Worm (Caenorhabditis elegans) whole organism, L3 larva: ENCODE results near the gene toe-2.

ENCODE experiments used
- R02D3.7 ChIP-seq: fragments of 150-350 bp; optimal IDR thresholded peaks from 2 replicates; lab custom pipeline; 2014; ENCODE audit warnings: missing biosample characterization, missing genetic modification characterization
- ZK546.5 ChIP-seq: sonication (generic microtip); optimal IDR thresholded peaks from 2 replicates; lab custom pipeline; 2017; ENCODE audit warnings: missing biosample characterization, missing genetic modification characterization
- ama-1 ChIP-seq: fragments of 150-350 bp; optimal IDR thresholded peaks from 2 replicates; lab custom pipeline; 2018
- ceh-16 ChIP-seq: sonication (generic microtip); optimal IDR thresholded peaks from 2 replicates; lab custom pipeline; 2017; ENCODE audit warnings: missing biosample characterization, missing genetic modification characterization
- ceh-28 ChIP-seq: fragments of 150-350 bp; optimal IDR thresholded peaks from 2 replicates; lab custom pipeline; 2014; ENCODE audit warnings: missing biosample characterization, missing genetic modification reagents, missing genetic modification characterization
- ceh-9 ChIP-seq: sonication (generic microtip); optimal IDR thresholded peaks from 2 replicates; lab custom pipeline; 2018; ENCODE audit warnings: missing biosample characterization, missing genetic modification characterization
- daf-12 ChIP-seq: fragments of 150-350 bp; optimal IDR thresholded peaks from 2 replicates; lab custom pipeline; 2014; ENCODE audit warnings: missing biosample characterization, missing genetic modification reagents, missing genetic modification characterization
- egl-27 ChIP-seq: sonication (generic microtip); optimal IDR thresholded peaks from 4 replicates; lab custom pipeline; 2017; ENCODE audit warnings: missing biosample characterization, missing genetic modification reagents, missing genetic modification characterization
- elt-1 ChIP-seq: fragments of 150-350 bp; optimal IDR thresholded peaks from 2 replicates; lab custom pipeline; 2014; ENCODE audit warnings: missing biosample characterization, missing genetic modification characterization
- elt-3 ChIP-seq, 3 experiments: fragments of 150-350 bp in 1 of 3; sonication (generic microtip) in 2 of 3; optimal IDR thresholded peaks; 2 replicates in 2 of 3; 4 replicates in 1 of 3; lab custom pipeline; 2014 to 2017; ENCODE audit warnings: missing biosample characterization in 3 of 3, missing genetic modification characterization in 3 of 3
- eor-1 ChIP-seq, 2 experiments: fragments of 150-350 bp; optimal IDR thresholded peaks; 2 replicates each; lab custom pipeline; 2014 to 2018; ENCODE audit warnings: missing biosample characterization in 2 of 2, missing genetic modification characterization in 2 of 2
- fkh-10 ChIP-seq: sonication (generic microtip); optimal IDR thresholded peaks from 2 replicates; lab custom pipeline; 2017; ENCODE audit warnings: missing biosample characterization, missing genetic modification reagents, missing genetic modification characterization
- fkh-2 ChIP-seq: fragments of 150-350 bp; optimal IDR thresholded peaks from 2 replicates; lab custom pipeline; 2014; ENCODE audit warnings: missing biosample characterization, missing genetic modification reagents, missing genetic modification characterization
- fos-1 ChIP-seq: fragments of 150-350 bp; optimal IDR thresholded peaks from 2 replicates; lab custom pipeline; 2014; ENCODE audit warnings: missing biosample characterization, missing genetic modification characterization
- hmg-11 ChIP-seq: sonication (generic microtip); optimal IDR thresholded peaks from 2 replicates; lab custom pipeline; 2016; ENCODE audit warnings: missing genetic modification characterization, missing compliant biosample characterization
- jun-1 ChIP-seq: fragments of 150-350 bp; optimal IDR thresholded peaks from 2 replicates; lab custom pipeline; 2014; ENCODE audit warnings: missing biosample characterization, missing genetic modification reagents, missing genetic modification characterization
- lin-15B ChIP-seq: fragments of 150-350 bp; optimal IDR thresholded peaks from 2 replicates; lab custom pipeline; 2014; ENCODE audit warnings: missing biosample characterization, missing genetic modification characterization
- lin-39 ChIP-seq: fragments of 150-350 bp; optimal IDR thresholded peaks from 2 replicates; lab custom pipeline; 2018; ENCODE audit warnings: missing biosample characterization, missing genetic modification reagents, missing genetic modification characterization
- lsy-12 ChIP-seq: sonication (generic microtip); optimal IDR thresholded peaks from 2 replicates; lab custom pipeline; 2016; ENCODE audit warnings: mild to moderate bottlenecking, missing genetic modification characterization, missing compliant biosample characterization
- mdl-1 ChIP-seq: fragments of 150-350 bp; optimal IDR thresholded peaks from 2 replicates; lab custom pipeline; 2014; ENCODE audit warnings: missing biosample characterization, missing genetic modification characterization
- nfya-1 ChIP-seq: sonication (generic microtip); optimal IDR thresholded peaks from 2 replicates; lab custom pipeline; 2017; ENCODE audit warnings: missing genetic modification characterization, mild to moderate bottlenecking, missing compliant biosample characterization, antibody characterized with exemption, moderate library complexity; ENCODE audit not compliant: insufficient read depth
- nhr-11 ChIP-seq: fragments of 150-350 bp; optimal IDR thresholded peaks from 2 replicates; lab custom pipeline; 2014; ENCODE audit warnings: missing biosample characterization, missing genetic modification characterization
- nhr-12 ChIP-seq: fragments of 150-350 bp; optimal IDR thresholded peaks from 2 replicates; lab custom pipeline; 2014; ENCODE audit warnings: missing biosample characterization, missing genetic modification characterization
- nhr-23 ChIP-seq: fragments of 150-350 bp; optimal IDR thresholded peaks from 2 replicates; lab custom pipeline; 2014; ENCODE audit warnings: missing biosample characterization, missing genetic modification reagents, missing genetic modification characterization
- nhr-25 ChIP-seq: sonication (generic microtip); optimal IDR thresholded peaks from 2 replicates; lab custom pipeline; 2017; ENCODE audit warnings: missing biosample characterization, missing genetic modification characterization
- nhr-28 ChIP-seq: fragments of 150-350 bp; optimal IDR thresholded peaks from 2 replicates; lab custom pipeline; 2014; ENCODE audit warnings: missing biosample characterization, missing genetic modification characterization
- nhr-43 ChIP-seq: sonication (generic microtip); optimal IDR thresholded peaks from 2 replicates; lab custom pipeline; 2016; ENCODE audit warnings: mild to moderate bottlenecking, missing genetic modification characterization, missing compliant biosample characterization; ENCODE audit not compliant: poor library complexity, severe bottlenecking
- nhr-77 ChIP-seq: fragments of 150-350 bp; optimal IDR thresholded peaks from 2 replicates; lab custom pipeline; 2014; ENCODE audit warnings: missing biosample characterization, missing genetic modification characterization
- pha-4 ChIP-seq: fragments of 150-350 bp; optimal IDR thresholded peaks from 2 replicates; lab custom pipeline; 2014; ENCODE audit warnings: missing biosample characterization, missing genetic modification reagents, missing genetic modification characterization
- pqm-1 ChIP-seq: fragments of 150-350 bp; optimal IDR thresholded peaks from 2 replicates; lab custom pipeline; 2017; ENCODE audit warnings: missing biosample characterization, missing genetic modification characterization, inconsistent platforms
- sea-2 ChIP-seq: fragments of 150-350 bp; sonication (generic microtip); optimal IDR thresholded peaks from 4 replicates; lab custom pipeline; 2014; ENCODE audit warnings: missing biosample characterization, missing genetic modification reagents, missing genetic modification characterization
- skn-1 ChIP-seq: fragments of 150-350 bp; optimal IDR thresholded peaks from 2 replicates; lab custom pipeline; 2014; ENCODE audit warnings: missing biosample characterization, missing genetic modification characterization
- snpc-4 ChIP-seq: fragments of 150-350 bp; optimal IDR thresholded peaks from 2 replicates; lab custom pipeline; 2014; ENCODE audit warnings: missing biosample characterization, missing genetic modification characterization
- tbx-2 ChIP-seq: sonication (generic microtip); optimal IDR thresholded peaks from 2 replicates; lab custom pipeline; 2016; ENCODE audit warnings: mild to moderate bottlenecking, missing genetic modification characterization, missing compliant biosample characterization
- unc-62 ChIP-seq: fragments of 150-350 bp; sonication (generic microtip); optimal IDR thresholded peaks from 4 replicates; lab custom pipeline; 2014; ENCODE audit warnings: missing biosample characterization, missing genetic modification reagents, missing genetic modification characterization
- ztf-4 ChIP-seq: fragments of 150-350 bp; optimal IDR thresholded peaks from 2 replicates; lab custom pipeline; 2014; ENCODE audit warnings: missing biosample characterization, missing genetic modification characterization

toe-2 gene

ce11 chrII:6498609-6499008 lies 22.6 kb downstream of the toe-2 start:
- TF ChIP-seq nhr-25 (tag; lab: Kevin White, UChicago), result no peak
- TF ChIP-seq pha-4 (tag; lab: Kevin White, UChicago), result no peak
- no peak for TF ChIP-seq nhr-12 (tag; lab: Kevin White, UChicago)
- peak; percentile 20 for TF ChIP-seq nfya-1

ce11 chrII:6497137-6497536 lies 24.0 kb downstream of the toe-2 start:
- no peak for TF ChIP-seq elt-3 (tag; optimal IDR thresholded peaks at IDR 0.05; lab: Kevin White, UChicago)
- peak; percentile 18 for TF ChIP-seq nfya-1

- TF ChIP-seq nhr-28 (tag; lab: Kevin White, UChicago) (no peak), skn-1 (tag; lab: Kevin White, UChicago) (no peak), pqm-1 (tag; lab: Kevin White, UChicago) (no peak), nfya-1 (no peak), pha-4 (tag; lab: Kevin White, UChicago) (no peak), nhr-23 (tag; lab: Kevin White, UChicago) (no peak), ceh-16 (tag; lab: Kevin White, UChicago) (no peak), fkh-2 (tag; lab: Kevin White, UChicago) (no peak), tbx-2 (tag; lab: Kevin White, UChicago) (no peak), jun-1 (tag; lab: Kevin White, UChicago) (no peak), ceh-9 (tag; lab: Kevin White, UChicago) (no peak), nhr-77 (tag; lab: Kevin White, UChicago) (no peak), nhr-43 (no peak), unc-62 (GFP tag; lab: Kevin White, UChicago) (no peak)
Measured at ce11 chrII:6496496-6496895, 24.7 kb downstream of the toe-2 start.

- TF ChIP-seq lin-39 (tag; lab: Kevin White, UChicago) (no peak), ama-1 (lab: Kevin White, UChicago) (peak; percentile 35)
Measured at ce11 chrII:6493709-6494326, 27.4 kb downstream of the toe-2 start.

ce11 chrII:6493139-6493538 lies 28.0 kb downstream of the toe-2 start:
- TF ChIP-seq nhr-43, result no peak
- TF ChIP-seq sea-2, result no peak
- no peak for TF ChIP-seq ceh-16 (tag; lab: Kevin White, UChicago)
- no peak for TF ChIP-seq skn-1 (tag; lab: Kevin White, UChicago)
- TF ChIP-seq pha-4 (tag; lab: Kevin White, UChicago), result no peak

- TF ChIP-seq fkh-10 (GFP tag; lab: Kevin White, UChicago) (peak; percentile 54), skn-1 (tag; lab: Kevin White, UChicago) (no peak), elt-1 (tag; lab: Kevin White, UChicago) (no peak), unc-62 (GFP tag; lab: Kevin White, UChicago) (no peak), mdl-1 (tag; lab: Kevin White, UChicago) (no peak), fkh-2 (tag; lab: Kevin White, UChicago) (no peak), ceh-28 (tag; lab: Kevin White, UChicago) (no peak), R02D3.7 (no peak), ama-1 (lab: Kevin White, UChicago) (peak; percentile 89), pqm-1 (tag; lab: Kevin White, UChicago) (no peak), lin-15B (tag; lab: Kevin White, UChicago) (peak; percentile 80), pha-4 (tag; lab: Kevin White, UChicago) (peak; percentile 19), sea-2 (peak; percentile 15), nhr-25 (tag; lab: Kevin White, UChicago) (no peak), egl-27 (tag; lab: Kevin White, UChicago) (no peak), ztf-4 (peak; percentile 17), nhr-28 (tag; lab: Kevin White, UChicago) (no peak), daf-12 (tag; lab: Kevin White, UChicago) (no peak), ZK546.5 (tag; lab: Kevin White, UChicago) (no peak), lin-39 (tag; lab: Kevin White, UChicago) (peak; percentile 75), hmg-11 (tag; lab: Kevin White, UChicago) (peak; percentile 76), snpc-4 (tag; lab: Kevin White, UChicago) (peak; percentile 97), eor-1 (tag; optimal IDR thresholded peaks at IDR 0.05; lab: Kevin White, UChicago) (no peak), nhr-11 (tag; lab: Kevin White, UChicago) (no peak), elt-3 (tag; optimal IDR thresholded peaks at IDR 0.05; lab: Kevin White, UChicago) (no peak), jun-1 (tag; lab: Kevin White, UChicago) (no peak), nfya-1 (peak; percentile 86), lsy-12 (tag; lab: Kevin White, UChicago) (peak; percentile 47), fos-1 (tag; lab: Kevin White, UChicago) (no peak), nhr-12 (tag; lab: Kevin White, UChicago) (no peak)
Measured at ce11 chrII:6491817-6492452, 29.2 kb downstream of the toe-2 start, which contains the start of the genes T28D9.11 and T28D9.1. TSS of gene T28D9.11 (minus strand) at chrII:6491993. TSS of gene T28D9.1 (plus strand) at chrII:6492402.
